Worm (Caenorhabditis elegans) whole organism, young adult: ENCODE data around the gene rpia-1.

Experiments
- B0019.2 ChIP-seq: fragments of 200-800 bp; sonication (Bioruptor generic); conservative IDR thresholded peaks from 2 replicates; pipeline ENCODE4 v1.3.6; 2022; ENCODE audit warnings: missing genetic modification reagents, missing genetic modification characterization, missing compliant biosample characterization
- B0261.1 ChIP-seq: sonication (generic microtip); optimal IDR thresholded peaks from 2 replicates; lab custom pipeline; 2016; ENCODE audit warnings: mild to moderate bottlenecking, missing genetic modification characterization, moderate library complexity, missing compliant biosample characterization
- F57C9.4 ChIP-seq: sonication (generic microtip); optimal IDR thresholded peaks from 2 replicates; lab custom pipeline; 2017; ENCODE audit warnings: mild to moderate bottlenecking, missing genetic modification characterization, missing compliant biosample characterization
- akir-1 ChIP-seq: fragments of 200-800 bp; sonication (Bioruptor generic); optimal IDR thresholded peaks from 2 replicates; lab custom pipeline; 2018; ENCODE audit warnings: mild to moderate bottlenecking, missing genetic modification characterization, moderate library complexity, missing compliant biosample characterization
- ama-1 ChIP-seq, 3 experiments: fragments of 150-350 bp in 1 of 3; sonication (generic microtip) in 2 of 3; optimal IDR thresholded peaks; 2 replicates each; lab custom pipeline; 2014 to 2018; ENCODE audit warnings: missing biosample characterization in 2 of 3, missing genetic modification characterization in 2 of 3, missing genetic modification reagents in 2 of 3
- ccch-3 ChIP-seq: fragments of 200-800 bp; sonication (Bioruptor generic); optimal IDR thresholded peaks from 2 replicates; lab custom pipeline; 2018; ENCODE audit warnings: mild to moderate bottlenecking, missing genetic modification characterization, missing compliant biosample characterization
- cebp-1 ChIP-seq, 2 experiments: fragments of 200-800 bp in 1 of 2; sonication (Bioruptor generic) in 1 of 2; sonication (generic microtip) in 1 of 2; IDR thresholded peaks in 1 of 2; optimal IDR thresholded peaks in 1 of 2; 2 replicates each; pipeline versions ENCODE4 v1.3.6 to Lab custom; 2017 to 2022; ENCODE audit warnings: missing compliant biosample characterization in 2 of 2, missing genetic modification characterization in 2 of 2, mild to moderate bottlenecking in 1 of 2, missing genetic modification reagents in 1 of 2, moderate library complexity in 1 of 2
- ceh-40 ChIP-seq: fragments of 200-800 bp; sonication (Bioruptor generic); IDR thresholded peaks from 2 replicates; pipeline ENCODE4 v1.3.6; 2022; ENCODE audit warnings: missing genetic modification characterization, missing compliant biosample characterization
- die-1 ChIP-seq: sonication (generic microtip); optimal IDR thresholded peaks from 2 replicates; lab custom pipeline; 2016; ENCODE audit warnings: missing genotype, mild to moderate bottlenecking, missing genetic modification characterization, missing compliant biosample characterization
- efl-1 ChIP-seq: fragments of 150-350 bp; optimal IDR thresholded peaks from 2 replicates; lab custom pipeline; 2014; ENCODE audit warnings: missing biosample characterization, missing genetic modification reagents, missing genetic modification characterization
- fkh-3 ChIP-seq: sonication (generic microtip); optimal IDR thresholded peaks from 2 replicates; lab custom pipeline; 2016; ENCODE audit warnings: mild to moderate bottlenecking, missing genetic modification characterization, missing compliant biosample characterization
- gei-17 ChIP-seq: fragments of 200-800 bp; sonication (Bioruptor generic); optimal IDR thresholded peaks from 2 replicates; lab custom pipeline; 2018; ENCODE audit warnings: mild to moderate bottlenecking, missing genetic modification characterization, missing compliant biosample characterization
- hlh-12 ChIP-seq: sonication (generic microtip); optimal IDR thresholded peaks from 2 replicates; lab custom pipeline; 2016; ENCODE audit warnings: missing genetic modification characterization, missing compliant biosample characterization
- hmg-1.2 ChIP-seq: fragments of 200-800 bp; sonication (Bioruptor generic); IDR thresholded peaks from 2 replicates; pipeline ENCODE4 v1.3.6; 2022; ENCODE audit warnings: missing genetic modification reagents, missing genetic modification characterization, missing compliant biosample characterization
- hmg-20 ChIP-seq: fragments of 200-800 bp; sonication (Bioruptor generic); IDR thresholded peaks from 2 replicates; pipeline ENCODE4 v1.3.6; 2022; ENCODE audit warnings: missing genetic modification reagents, missing genetic modification characterization, missing compliant biosample characterization
- hsf-1 ChIP-seq: fragments of 200-800 bp; sonication (Bioruptor generic); IDR thresholded peaks from 2 replicates; pipeline ENCODE4 v1.3.6; 2022; ENCODE audit warnings: missing genetic modification reagents, missing genetic modification characterization, missing compliant biosample characterization
- let-607 ChIP-seq, 2 experiments: fragments of 200-800 bp in 1 of 2; sonication (Bioruptor generic) in 1 of 2; sonication (generic microtip) in 1 of 2; optimal IDR thresholded peaks; 2 replicates each; lab custom pipeline; 2016 to 2018; ENCODE audit warnings: mild to moderate bottlenecking in 2 of 2, missing compliant biosample characterization in 2 of 2, missing genetic modification characterization in 2 of 2, moderate library complexity in 2 of 2, missing genotype in 1 of 2
- lin-26 ChIP-seq: fragments of 200-800 bp; sonication (Bioruptor generic); IDR thresholded peaks from 2 replicates; pipeline ENCODE4 v1.3.6; 2022; ENCODE audit warnings: missing genetic modification reagents, missing genetic modification characterization, missing compliant biosample characterization
- lin-40 ChIP-seq: sonication (generic microtip); optimal IDR thresholded peaks from 2 replicates; lab custom pipeline; 2016; ENCODE audit warnings: missing genetic modification characterization, mild to moderate bottlenecking, missing compliant biosample characterization, missing genotype, missing genetic modification reagents
- madf-6 ChIP-seq: fragments of 200-800 bp; sonication (Bioruptor generic); IDR thresholded peaks from 2 replicates; pipeline ENCODE4 v1.3.6; 2022; ENCODE audit warnings: missing genetic modification reagents, missing genetic modification characterization, missing compliant biosample characterization
- mes-4 ChIP-seq: sonication (generic microtip); optimal IDR thresholded peaks from 2 replicates; lab custom pipeline; 2016; ENCODE audit warnings: missing genotype, missing genetic modification characterization, missing compliant biosample characterization
- nfya-2 ChIP-seq: fragments of 200-800 bp; sonication (Bioruptor generic); IDR thresholded peaks from 2 replicates; pipeline ENCODE4 v1.3.6; 2022; ENCODE audit warnings: missing genetic modification reagents, missing genetic modification characterization, missing compliant biosample characterization
- nhr-80 ChIP-seq: sonication (generic microtip); optimal IDR thresholded peaks from 2 replicates; lab custom pipeline; 2016; ENCODE audit warnings: missing genetic modification characterization, missing compliant biosample characterization
- nhr-90 ChIP-seq: sonication (generic microtip); optimal IDR thresholded peaks from 2 replicates; lab custom pipeline; 2016; ENCODE audit warnings: missing genotype, mild to moderate bottlenecking, missing genetic modification characterization, missing compliant biosample characterization
- pbrm-1 ChIP-seq: fragments of 200-800 bp; sonication (Bioruptor generic); IDR thresholded peaks from 2 replicates; pipeline ENCODE4 v1.3.6; 2022; ENCODE audit warnings: missing genetic modification reagents, missing genetic modification characterization, missing compliant biosample characterization
- repo-1 ChIP-seq: sonication (generic microtip); optimal IDR thresholded peaks from 2 replicates; lab custom pipeline; 2017; ENCODE audit warnings: mild to moderate bottlenecking, missing genetic modification characterization, missing compliant biosample characterization
- sdz-38 ChIP-seq: sonication (generic microtip); optimal IDR thresholded peaks from 2 replicates; lab custom pipeline; 2016; ENCODE audit warnings: missing genotype, missing genetic modification characterization, missing compliant biosample characterization
- snpc-1.3 ChIP-seq: sonication (generic microtip); optimal IDR thresholded peaks from 2 replicates; lab custom pipeline; 2017; ENCODE audit warnings: missing genetic modification characterization, mild to moderate bottlenecking, missing compliant biosample characterization, antibody characterized with exemption, moderate library complexity, missing genotype, missing genetic modification reagents; ENCODE audit not compliant: insufficient read depth
- snpc-4 ChIP-seq, 5 experiments: fragments of 150-350 bp in 1 of 5; sonication (generic microtip) in 4 of 5; optimal IDR thresholded peaks; 2 replicates each; lab custom pipeline; 2014 to 2018; ENCODE audit warnings: missing genetic modification characterization in 5 of 5, missing biosample characterization in 3 of 5, antibody characterized with exemption in 2 of 5, mild to moderate bottlenecking in 2 of 5, missing compliant biosample characterization in 2 of 5, missing genotype in 2 of 5, moderate library complexity in 2 of 5, missing genetic modification reagents in 1 of 5
- tbx-9 ChIP-seq: sonication (generic microtip); optimal IDR thresholded peaks from 2 replicates; lab custom pipeline; 2016; ENCODE audit warnings: borderline replicate concordance, missing genetic modification characterization, inconsistent platforms, missing compliant biosample characterization
- tlf-1 ChIP-seq: fragments of 200-800 bp; sonication (Bioruptor generic); optimal IDR thresholded peaks from 2 replicates; lab custom pipeline; 2018; ENCODE audit warnings: mild to moderate bottlenecking, missing genetic modification characterization, missing compliant biosample characterization
- zim-3 ChIP-seq: sonication (generic microtip); optimal IDR thresholded peaks from 2 replicates; lab custom pipeline; 2017; ENCODE audit warnings: mild to moderate bottlenecking, missing genetic modification characterization, moderate library complexity, missing compliant biosample characterization
- ztf-18 ChIP-seq: sonication (generic microtip); optimal IDR thresholded peaks from 2 replicates; lab custom pipeline; 2016; ENCODE audit warnings: missing genotype, mild to moderate bottlenecking, missing genetic modification characterization, missing compliant biosample characterization
- ztf-6 ChIP-seq: fragments of 200-800 bp; sonication (Bioruptor generic); IDR thresholded peaks from 2 replicates; pipeline ENCODE4 v1.3.6; 2022; ENCODE audit warnings: missing genetic modification reagents, missing genetic modification characterization, missing compliant biosample characterization

Gene rpia-1

DNA sequence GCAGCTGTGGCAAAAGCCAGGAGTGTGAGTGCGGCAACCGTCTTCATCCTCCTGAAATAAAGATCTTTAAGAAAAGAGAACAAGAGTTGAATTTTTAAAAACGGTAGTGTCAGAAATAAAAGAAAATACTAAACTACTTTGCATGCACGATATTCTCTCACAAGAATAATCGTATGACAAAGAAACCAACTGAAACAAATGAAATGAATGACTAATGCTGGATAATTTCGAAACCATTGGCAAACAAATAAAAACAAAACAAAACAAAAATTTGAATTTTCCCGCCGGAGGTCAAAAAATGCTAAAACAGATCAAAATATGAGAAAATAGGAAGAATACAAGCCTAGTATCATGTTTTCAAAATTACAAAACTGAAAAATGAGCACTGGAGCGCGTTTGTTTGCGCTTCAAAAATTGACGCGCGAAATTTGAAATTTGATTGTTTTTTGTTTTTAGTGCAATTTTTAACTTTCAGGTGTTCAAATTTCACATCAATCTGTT, 18.9 kb upstream of the rpia-1 start, which contains the start of gene cpg-2 (continued):
- TF ChIP-seq repo-1 (tag; lab: Kevin White, UChicago) = no peak
- TF ChIP-seq sdz-38 (tag; lab: Kevin White, UChicago) = no peak
- TF ChIP-seq hlh-12 (tag; lab: Kevin White, UChicago) = no peak
- TF ChIP-seq F57C9.4 (tag; lab: Kevin White, UChicago) = no peak
- TF ChIP-seq pbrm-1 (GFP tag; lab: Robert Waterston, UW) = peak; percentile 27; the same call in 1 of the 2 replicates
- no peak for TF ChIP-seq lin-40 (tag; lab: Kevin White, UChicago)
- no peak for TF ChIP-seq tbx-9 (tag; lab: Kevin White, UChicago)

DNA sequence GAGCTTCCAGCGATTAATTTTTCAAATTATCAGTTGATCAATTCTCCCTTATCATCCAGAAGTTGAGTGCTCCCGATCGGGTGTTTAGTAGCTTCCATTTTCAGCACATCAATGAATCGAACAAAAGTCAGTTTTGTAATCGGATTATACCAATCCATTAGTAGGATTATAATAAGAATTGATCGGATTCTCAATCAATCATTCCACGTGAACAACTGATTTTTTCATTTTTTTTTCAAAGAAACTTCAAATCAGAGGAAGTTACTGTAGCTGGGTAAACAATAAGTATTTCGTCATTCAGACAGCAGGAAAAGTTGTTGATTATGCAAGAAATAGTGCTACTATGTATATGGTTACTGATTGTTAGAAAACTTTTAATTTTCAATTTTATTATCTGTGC, 16.1 kb upstream of the rpia-1 start:
- TF ChIP-seq cebp-1 (GFP tag; IDR thresholded peaks at IDR 0.05; lab: Robert Waterston, UW) (no peak), cebp-1 (tag; optimal IDR thresholded peaks at IDR 0.05; lab: Kevin White, UChicago) (peak; percentile 52), hsf-1 (GFP tag; lab: Robert Waterston, UW) (no peak), ztf-18 (tag; lab: Kevin White, UChicago) (no peak), hmg-20 (GFP tag; lab: Robert Waterston, UW) (no peak), snpc-1.3 (tag; lab: Kevin White, UChicago) (no peak), fkh-3 (tag; lab: Kevin White, UChicago) (no peak), ama-1 (optimal IDR thresholded peaks at IDR 0.05; lab: Kevin White, UChicago) (no peak), ama-1 (GFP tag; optimal IDR thresholded peaks at IDR 0.05; lab: Kevin White, UChicago) (no peak), B0261.1 (tag; lab: Kevin White, UChicago) (no peak), ceh-40 (GFP tag; lab: Robert Waterston, UW) (no peak), B0019.2 (GFP tag; lab: Robert Waterston, UW) (no peak), nhr-80 (tag; lab: Kevin White, UChicago) (peak; percentile 67), efl-1 (GFP tag; lab: Kevin White, UChicago) (no peak)

DNA sequence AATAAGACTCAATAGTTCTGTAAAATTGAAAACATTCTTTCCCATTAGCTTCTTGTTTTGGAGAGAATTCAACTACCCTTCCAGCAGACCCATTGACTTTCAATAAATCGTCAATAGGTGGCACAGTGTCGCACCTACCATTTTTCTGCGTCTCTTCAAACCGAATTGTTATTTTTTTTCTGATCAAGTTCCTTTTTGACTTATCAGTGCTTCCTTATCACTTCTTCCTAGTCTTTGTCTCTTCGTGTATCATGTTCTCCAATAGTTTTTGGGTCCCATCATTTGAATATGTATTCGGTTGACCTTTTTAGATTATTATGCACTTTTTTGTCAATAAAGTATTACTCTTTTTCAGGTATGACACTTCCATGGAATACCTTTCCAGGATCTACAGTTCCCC, 15.0 kb upstream of the rpia-1 start, which contains the start of gene odd-1:
odd-1 (plus strand) TSS at position 349 of the 400 bp plus-strand sequence.
- TF ChIP-seq nhr-80 (tag; lab: Kevin White, UChicago) = peak; percentile 39
- TF ChIP-seq mes-4 (tag; lab: Kevin White, UChicago) = no peak

DNA sequence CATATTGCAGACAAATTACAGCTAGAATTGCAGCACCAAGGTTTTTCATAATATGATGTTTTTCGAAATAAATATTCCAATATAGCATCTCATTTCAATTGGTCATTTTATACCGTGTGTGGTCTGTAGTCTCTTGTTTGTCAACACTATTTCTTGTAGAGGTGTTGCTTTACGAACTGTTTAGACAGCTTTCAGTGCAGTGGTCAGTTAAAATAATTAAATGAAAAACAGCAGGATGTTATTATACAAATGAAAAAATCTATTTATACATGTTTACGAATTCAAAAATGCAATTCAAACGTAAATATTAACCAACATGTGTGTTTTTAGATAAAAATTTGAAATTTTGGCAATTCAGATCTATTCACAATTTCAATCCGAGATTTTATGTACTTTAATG, 11.1 kb upstream of the rpia-1 start, which contains the start of gene B0280.7:
B0280.7 (minus strand) TSS at position 101 of the 400 bp plus-strand sequence.
- TF ChIP-seq zim-3 (no peak), nfya-2 (GFP tag; lab: Robert Waterston, UW) (no peak), lin-26 (GFP tag; lab: Robert Waterston, UW) (0 out of 2 replicates have a peak, but pooled peaks have one; percentile 18), nhr-90 (tag; lab: Kevin White, UChicago) (no peak), die-1 (no peak)

DNA sequence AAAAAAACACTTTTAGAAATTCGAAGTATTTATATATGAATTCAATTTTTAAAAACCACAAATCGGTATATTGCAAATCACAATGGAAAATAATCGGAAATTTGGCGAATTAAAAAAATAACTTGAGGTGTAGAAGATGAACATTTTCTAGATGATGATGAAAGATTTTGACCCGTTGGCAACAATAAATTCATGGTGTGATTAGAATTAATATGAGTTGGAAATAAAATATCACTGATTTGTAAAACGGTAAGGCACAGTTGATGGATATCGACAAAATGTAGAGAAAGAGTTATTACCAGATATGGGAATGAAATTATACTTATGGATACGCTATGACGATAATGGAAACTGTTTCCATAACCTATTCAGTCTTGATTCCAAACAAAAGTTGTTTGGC, 10.6 kb upstream of the rpia-1 start:
- TF ChIP-seq ztf-6 (GFP tag; lab: Robert Waterston, UW) = no peak
- no peak for TF ChIP-seq madf-6 (GFP tag; lab: Robert Waterston, UW)
- TF ChIP-seq ccch-3 = no peak

DNA sequence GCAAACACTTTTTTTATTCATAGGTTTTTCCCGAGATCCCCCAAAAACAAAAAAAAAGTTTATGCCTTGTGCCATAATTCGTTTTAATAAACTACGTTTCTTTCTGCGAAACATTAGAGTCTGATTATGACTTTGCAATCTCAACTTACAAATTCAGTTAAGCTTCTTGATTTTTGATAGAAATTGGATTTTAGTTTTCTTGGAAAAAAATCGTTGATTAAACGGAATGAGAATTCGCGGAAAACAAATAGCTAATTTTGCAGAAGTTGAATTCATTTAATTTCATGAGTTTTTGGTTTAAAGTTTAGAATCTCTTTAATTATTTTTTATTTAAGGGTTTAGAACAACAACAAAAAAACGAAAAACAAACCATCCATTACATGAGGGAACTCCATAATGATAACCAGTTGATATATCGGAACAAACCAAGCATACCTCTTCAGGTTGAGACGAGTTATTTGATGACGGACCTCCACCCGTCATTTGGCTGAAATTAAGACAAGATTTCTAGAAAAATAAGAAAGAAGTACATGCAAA, 7.9 kb upstream of the rpia-1 start, which contains the start of gene nhr-10:
nhr-10 (minus strand) TSS at position 487 of the 537 bp plus-strand sequence.
- TF ChIP-seq akir-1 (GFP tag; lab: Kevin White, UChicago) (no peak), gei-17 (no peak), zim-3 (no peak), hlh-12 (tag; lab: Kevin White, UChicago) (no peak), tlf-1 (no peak), let-607 (tag; optimal IDR thresholded peaks at IDR 0.05; lab: Kevin White, UChicago) (no peak), F57C9.4 (tag; lab: Kevin White, UChicago) (no peak), hmg-1.2 (GFP tag; lab: Robert Waterston, UW) (no peak), snpc-4 (GFP tag; optimal IDR thresholded peaks at IDR 0.05; lab: Kevin White, UChicago) (no peak), snpc-4 (tag; optimal IDR thresholded peaks at IDR 0.05; lab: Kevin White, UChicago) (no peak), nfya-2 (GFP tag; lab: Robert Waterston, UW) (no peak)
- TF ChIP-seq, all 124 proteins: peak for 0
